Fruit fly (Drosophila melanogaster): ENCODE measurements around the gene arg.
"Not testable (repeated sequence)": the region's sequence is repeated elsewhere in the genome, so short reads cannot be mapped to it uniquely, and the experiment has no call there.

arg gene

DNA sequence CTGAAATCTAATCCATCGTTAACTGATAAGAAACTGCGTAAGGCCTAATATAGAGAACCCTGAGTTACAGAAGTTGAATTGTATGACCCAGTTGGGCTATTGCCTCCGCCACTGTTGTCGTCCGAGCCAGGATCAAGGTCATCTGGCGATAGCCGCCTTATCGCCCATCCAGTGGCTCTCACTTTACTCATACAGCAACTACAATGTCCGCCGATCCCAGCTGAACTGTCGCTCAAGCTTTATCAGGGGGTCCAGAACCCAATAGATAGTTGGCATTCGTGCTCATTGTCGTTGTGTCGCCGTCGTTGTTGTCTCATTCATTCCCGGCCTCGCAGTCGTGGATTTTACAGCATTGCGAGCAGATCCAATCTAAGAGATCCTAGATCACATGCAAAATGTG is at the start of gene arg:
Gene arg (plus strand): TSS at position 319 of the 400 bp plus-strand sequence.
- TF ChIP-seq Myc (optimal IDR thresholded peaks at IDR 0.05) (no peak), Sin3A (optimal IDR thresholded peaks at IDR 0.05) (no peak), ttk (optimal IDR thresholded peaks at IDR 0.05) (no peak), psq (optimal IDR thresholded peaks at IDR 0.05) (no peak), h (optimal IDR thresholded peaks at IDR 0.05) (no peak), insv (optimal IDR thresholded peaks at IDR 0.05) (no peak)

DNA sequence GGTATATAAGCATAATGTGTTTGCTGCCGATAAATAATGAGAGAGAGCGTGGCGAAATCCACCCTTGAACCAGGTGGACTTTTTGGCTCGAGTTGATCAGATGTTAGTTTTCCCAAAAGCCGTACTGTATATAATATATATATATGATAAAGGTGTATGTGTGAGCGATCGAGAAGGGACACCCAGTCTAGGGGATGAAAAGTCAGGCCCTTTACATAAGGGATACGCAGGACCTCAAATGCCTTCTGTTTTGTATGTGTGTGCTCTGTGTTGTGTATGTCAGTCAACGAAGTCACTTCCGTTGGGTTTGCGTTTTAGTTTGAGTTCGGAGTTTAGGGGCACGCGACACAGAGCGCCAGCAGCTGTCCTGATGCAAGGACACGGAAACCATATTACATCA is 48.8 kb upstream of the arg start, which contains the start of gene ase:
Gene ase (plus strand): TSS at position 301 of the 400 bp plus-strand sequence.
- TF ChIP-seq psq (optimal IDR thresholded peaks at IDR 0.05) (no peak), h (optimal IDR thresholded peaks at IDR 0.05) (no peak), Sin3A (optimal IDR thresholded peaks at IDR 0.05) (no peak), ttk (optimal IDR thresholded peaks at IDR 0.05) (no peak), insv (optimal IDR thresholded peaks at IDR 0.05) (no peak), Myc (optimal IDR thresholded peaks at IDR 0.05) (no peak)

DNA sequence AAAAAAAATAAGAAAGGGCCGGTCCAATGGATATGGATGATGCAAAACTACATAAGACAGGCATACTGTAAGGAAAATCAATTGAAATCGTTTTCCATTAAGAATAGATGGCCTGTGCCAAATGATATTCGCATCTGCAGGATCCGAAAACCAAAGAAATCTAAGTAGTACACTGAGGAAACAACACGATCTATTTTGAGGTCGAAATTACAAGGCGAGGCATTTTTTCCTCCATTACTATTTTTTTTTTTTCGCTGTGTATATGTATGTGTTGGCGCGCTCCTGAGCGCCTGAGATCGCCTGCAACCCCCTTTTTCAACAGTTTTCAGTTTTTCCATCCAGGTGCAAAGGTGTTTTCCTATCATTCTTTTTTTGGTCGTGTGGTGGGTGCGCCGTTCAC is 45.3 kb upstream of the arg start:
- TF ChIP-seq psq (optimal IDR thresholded peaks at IDR 0.05) (no peak), Myc (optimal IDR thresholded peaks at IDR 0.05) (no peak), ttk (optimal IDR thresholded peaks at IDR 0.05) (no peak), Sin3A (optimal IDR thresholded peaks at IDR 0.05) (no peak)

DNA sequence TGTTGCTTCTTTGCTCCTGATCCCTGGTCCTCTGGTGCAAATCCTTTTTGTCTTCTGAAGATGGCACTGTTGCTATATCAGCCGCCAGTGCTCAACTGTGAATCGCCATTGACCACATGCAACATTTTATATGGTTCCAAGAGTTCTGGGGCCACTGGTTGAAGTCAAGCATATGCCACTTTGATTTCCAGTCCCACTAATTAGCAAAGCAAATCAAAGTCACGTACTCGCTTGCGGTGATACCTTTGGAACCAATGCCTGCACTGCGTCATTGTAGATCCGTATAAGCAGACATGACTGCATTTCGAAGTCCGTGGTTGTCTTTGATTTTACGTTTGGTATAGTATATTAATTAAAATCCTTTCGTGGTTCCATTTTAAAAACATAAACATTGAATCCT is 40.0 kb upstream of the arg start, which contains the start of gene Cyp4g1:
Gene Cyp4g1 (minus strand): TSS at position 101 of the 400 bp plus-strand sequence.
- no peak for TF ChIP-seq insv (optimal IDR thresholded peaks at IDR 0.05)
- TF ChIP-seq h (optimal IDR thresholded peaks at IDR 0.05): no peak
- no peak for TF ChIP-seq ttk (optimal IDR thresholded peaks at IDR 0.05)
- TF ChIP-seq psq (optimal IDR thresholded peaks at IDR 0.05): no peak
- TF ChIP-seq Myc (optimal IDR thresholded peaks at IDR 0.05): no peak
- no peak for TF ChIP-seq Sin3A (optimal IDR thresholded peaks at IDR 0.05)

DNA sequence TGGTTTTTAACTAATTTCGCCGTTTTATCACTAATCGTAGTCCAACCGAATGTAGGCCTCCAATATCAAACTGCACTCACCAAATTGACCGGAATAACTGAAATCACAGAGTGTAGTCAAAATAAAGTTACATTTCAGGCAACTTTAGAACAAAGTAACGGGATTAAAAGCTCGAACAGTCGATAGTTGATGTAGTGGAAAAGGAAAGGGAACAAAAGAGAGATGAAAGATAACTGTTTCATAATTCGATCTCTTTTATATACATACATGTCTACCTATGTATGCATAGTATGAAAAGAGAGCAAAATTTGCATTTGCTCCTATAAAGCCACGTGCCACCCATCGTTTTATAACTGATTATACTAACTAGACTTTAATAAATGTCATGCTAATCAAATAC is 38.6 kb upstream of the arg start, which contains the start of gene CG32816:
Gene CG32816 (minus strand): TSS at position 101 of the 400 bp plus-strand sequence.
- TF ChIP-seq ttk (optimal IDR thresholded peaks at IDR 0.05): no peak
- TF ChIP-seq Myc (optimal IDR thresholded peaks at IDR 0.05): no peak
- no peak for TF ChIP-seq psq (optimal IDR thresholded peaks at IDR 0.05)
- TF ChIP-seq insv (optimal IDR thresholded peaks at IDR 0.05): no peak
- no peak for TF ChIP-seq Sin3A (optimal IDR thresholded peaks at IDR 0.05)
- TF ChIP-seq h (optimal IDR thresholded peaks at IDR 0.05): no peak

DNA sequence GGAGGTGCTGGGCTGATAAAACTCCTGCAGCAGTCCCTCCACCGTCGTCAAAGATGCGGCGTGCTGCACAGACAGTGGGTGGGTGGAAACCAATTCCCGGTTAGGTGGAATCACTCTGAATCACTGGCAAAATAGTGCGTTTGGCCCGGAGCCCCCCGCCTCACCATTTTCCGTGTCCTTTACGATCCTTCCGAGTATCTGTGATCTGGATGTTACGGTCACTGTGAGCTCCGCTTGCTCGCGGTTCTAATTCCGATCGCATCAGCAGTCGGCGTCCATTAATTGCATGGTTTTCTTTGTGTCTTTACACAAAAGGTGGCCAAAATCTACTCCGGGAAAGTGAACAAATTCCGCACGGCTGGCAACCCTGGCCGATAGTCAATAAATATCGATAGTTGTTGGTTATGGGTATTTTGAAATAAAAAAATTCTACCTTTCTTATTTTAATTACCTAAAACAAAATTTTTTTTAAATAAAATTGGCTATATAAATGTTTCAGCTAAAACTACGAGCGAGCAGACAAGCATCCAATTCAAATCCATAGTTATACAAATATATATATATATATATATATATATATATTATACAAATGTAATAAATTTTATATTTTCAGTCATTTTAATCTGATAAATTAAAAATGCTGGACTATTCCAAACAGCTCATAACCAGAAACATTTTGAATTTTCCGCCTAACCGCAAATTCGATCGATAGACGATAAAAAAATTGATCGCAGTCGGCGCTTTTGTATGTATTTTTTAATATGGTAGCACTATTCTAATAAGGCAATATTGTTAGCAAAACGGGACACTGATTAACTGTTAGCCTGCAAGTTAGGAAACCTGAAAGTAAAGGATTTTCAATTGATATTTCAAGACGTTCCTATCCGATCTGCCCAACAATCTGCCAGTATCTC is 32.7 kb upstream of the arg start, which contains the start of the genes ebo and CG13373:
Gene ebo (minus strand): TSS at position 350 of the 914 bp plus-strand sequence.
Gene CG13373 (plus strand): TSS at position 755 of the 914 bp plus-strand sequence.
- TF ChIP-seq Myc (optimal IDR thresholded peaks at IDR 0.05) (no peak), h (optimal IDR thresholded peaks at IDR 0.05) (no peak), ttk (optimal IDR thresholded peaks at IDR 0.05) (no peak), psq (optimal IDR thresholded peaks at IDR 0.05) (no peak), insv (optimal IDR thresholded peaks at IDR 0.05) (no peak), Sin3A (optimal IDR thresholded peaks at IDR 0.05) (no peak)

DNA sequence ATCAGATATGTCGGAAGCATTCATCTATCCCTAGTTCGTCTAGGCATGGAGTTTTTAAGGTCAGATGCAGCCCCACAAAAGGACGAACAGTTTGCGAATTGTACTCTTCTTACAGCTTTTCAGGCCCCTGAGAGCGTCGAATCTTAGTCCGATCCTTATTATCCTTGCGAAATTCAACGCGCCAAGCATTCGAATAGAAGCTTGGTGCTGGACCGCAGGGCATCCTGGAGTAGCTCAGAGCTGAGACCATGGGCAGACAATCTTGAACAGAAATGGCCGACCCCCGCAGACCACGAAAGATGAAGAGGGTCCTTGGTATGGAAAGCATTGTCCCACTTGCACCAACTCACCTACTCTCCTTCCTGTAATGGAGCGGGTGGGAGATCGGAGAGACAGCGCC is 30.5 kb upstream of the arg start, which contains the start of gene CG32817:
Gene CG32817 (plus strand): TSS at position 301 of the 400 bp plus-strand sequence.
- TF ChIP-seq h (optimal IDR thresholded peaks at IDR 0.05) (no peak), psq (optimal IDR thresholded peaks at IDR 0.05) (no peak), Myc (optimal IDR thresholded peaks at IDR 0.05) (no peak), insv (optimal IDR thresholded peaks at IDR 0.05) (no peak), ttk (optimal IDR thresholded peaks at IDR 0.05) (no peak), Sin3A (optimal IDR thresholded peaks at IDR 0.05) (no peak)

DNA sequence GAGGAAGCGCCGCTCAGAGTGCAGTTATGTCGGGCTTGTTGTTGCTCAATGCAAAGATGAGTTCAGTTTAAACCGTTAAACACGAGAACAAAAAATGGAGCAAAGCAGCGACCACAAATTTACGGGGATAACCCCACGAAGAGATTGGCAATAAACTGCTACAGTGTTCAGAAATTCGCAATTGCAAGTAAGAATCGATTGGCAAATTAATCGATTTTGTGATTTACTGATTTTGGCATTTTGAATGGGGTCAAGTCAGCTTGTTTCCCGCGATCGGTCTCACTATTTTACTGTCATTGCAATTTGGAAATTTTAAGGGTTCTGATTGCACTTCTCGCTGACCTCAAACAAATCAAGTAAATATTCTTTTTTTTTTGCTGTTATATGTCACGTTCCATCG is 27.6 kb upstream of the arg start, which contains the start of gene CG3176:
Gene CG3176 (plus strand): TSS at position 221 of the 400 bp plus-strand sequence.
- TF ChIP-seq Sin3A, insv, Myc (optimal IDR thresholded peaks at IDR 0.05): not testable (repeated sequence)

DNA sequence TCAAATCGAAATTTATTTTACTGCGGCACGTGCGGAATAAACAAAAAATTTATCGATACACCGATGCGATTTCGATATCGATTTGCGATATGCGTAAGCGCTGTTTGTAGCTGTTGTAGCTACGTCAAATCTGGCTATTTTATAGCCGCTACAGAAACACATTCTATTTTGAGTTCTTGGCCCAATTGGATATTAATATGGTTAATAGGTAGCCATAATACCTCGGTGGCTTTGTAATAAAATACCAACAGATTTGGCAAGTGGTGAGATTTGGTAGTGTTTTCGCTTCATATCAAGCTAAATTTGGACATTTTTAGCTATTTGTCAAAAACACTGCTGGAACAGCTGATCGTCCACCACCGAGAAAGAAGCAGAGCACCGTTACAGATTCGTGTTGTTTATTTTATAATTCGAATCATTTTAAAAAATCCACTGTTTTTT is 21.7 kb upstream of the arg start, which contains the start of the genes CG18273 and CG3156:
Gene CG18273 (minus strand): TSS at position 65 of the 441 bp plus-strand sequence.
Gene CG3156 (plus strand): TSS at position 362 of the 441 bp plus-strand sequence.
- TF ChIP-seq Myc (optimal IDR thresholded peaks at IDR 0.05): no peak
- no peak for TF ChIP-seq Sin3A (optimal IDR thresholded peaks at IDR 0.05)
- no peak for TF ChIP-seq insv (optimal IDR thresholded peaks at IDR 0.05)
- TF ChIP-seq psq (optimal IDR thresholded peaks at IDR 0.05): no peak
- TF ChIP-seq ttk (optimal IDR thresholded peaks at IDR 0.05): no peak
- no peak for TF ChIP-seq h (optimal IDR thresholded peaks at IDR 0.05)

DNA sequence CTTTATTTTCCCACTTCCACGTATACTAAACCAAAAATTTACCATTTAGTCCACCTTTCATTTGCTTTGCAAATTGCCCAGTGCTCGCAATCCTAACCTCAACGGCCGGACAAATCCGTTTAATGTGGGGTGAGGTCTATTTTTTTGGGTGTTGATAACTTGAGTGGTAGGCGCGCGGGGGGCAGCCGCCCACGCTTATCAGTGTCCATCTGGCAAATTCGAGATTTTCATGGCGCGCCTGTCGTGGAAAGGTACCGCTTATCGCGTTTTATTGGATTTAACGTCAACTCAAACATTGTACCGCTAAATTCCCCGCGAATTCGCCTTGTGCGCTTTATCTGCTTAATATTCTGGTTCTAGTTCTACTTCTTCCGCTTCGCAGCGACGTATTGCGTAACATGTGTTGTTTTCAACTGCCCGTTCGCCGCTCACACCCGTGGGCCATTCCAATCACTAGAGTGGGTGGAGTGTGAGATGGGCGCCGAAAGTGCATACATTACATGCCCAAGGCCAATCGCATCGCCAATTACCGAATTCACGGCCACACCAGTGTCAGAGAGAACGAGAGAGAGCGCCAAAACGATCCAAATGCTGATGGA is 16.4 kb upstream of the arg start:
- TF ChIP-seq Myc (optimal IDR thresholded peaks at IDR 0.05) (no peak), Sin3A (optimal IDR thresholded peaks at IDR 0.05) (no peak), psq (optimal IDR thresholded peaks at IDR 0.05) (no peak), h (optimal IDR thresholded peaks at IDR 0.05) (no peak), ttk (optimal IDR thresholded peaks at IDR 0.05) (no peak), insv (optimal IDR thresholded peaks at IDR 0.05) (no peak)

DNA sequence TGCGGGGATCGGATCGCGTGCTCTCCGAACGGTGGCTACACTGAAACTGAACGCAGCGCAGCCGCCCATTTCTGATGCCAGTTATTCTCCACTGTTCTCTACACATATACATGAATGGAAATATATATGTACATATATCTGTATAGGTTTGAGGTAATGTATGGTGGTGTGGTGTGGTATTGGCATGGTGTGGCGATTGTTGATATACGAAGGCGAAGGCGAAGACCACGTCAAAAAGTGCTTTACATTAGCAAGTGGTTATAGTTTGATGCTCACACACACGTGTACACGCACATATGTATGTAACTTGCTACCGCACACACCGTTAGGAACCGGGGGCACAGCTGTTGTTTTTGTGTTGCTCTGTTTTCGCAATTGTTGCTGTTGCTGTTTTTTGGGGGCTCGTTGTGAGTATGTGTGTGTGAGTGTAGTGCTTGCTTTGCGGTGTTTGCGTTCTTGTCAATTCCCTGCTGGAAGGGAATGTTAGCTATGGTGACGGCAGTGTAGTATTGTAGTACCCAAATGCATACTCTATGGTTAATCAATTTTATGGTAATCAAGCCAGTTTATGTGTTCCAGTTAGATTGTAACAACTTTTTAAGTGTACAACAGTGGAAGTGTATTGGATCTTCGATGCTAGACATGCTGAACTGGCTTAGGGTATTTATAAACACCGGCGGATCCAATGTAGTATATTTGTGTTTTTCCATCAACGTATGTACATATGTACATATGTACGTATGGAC is 15.6 kb upstream of the arg start, which contains the start of gene CG17896:
Gene CG17896 (minus strand): TSS at position 51 of the 746 bp plus-strand sequence.
- TF ChIP-seq psq (optimal IDR thresholded peaks at IDR 0.05) (no peak), h (optimal IDR thresholded peaks at IDR 0.05) (no peak), Myc (optimal IDR thresholded peaks at IDR 0.05) (no peak), insv (optimal IDR thresholded peaks at IDR 0.05) (no peak), Sin3A (optimal IDR thresholded peaks at IDR 0.05) (no peak), ttk (optimal IDR thresholded peaks at IDR 0.05) (no peak)

Measured in Kc167 (cell line).